Worm (Caenorhabditis elegans) whole organism, young adult: Measurements from ENCODE around the gene unc-24.

Source experiments
- B0261.1 ChIP-seq: sonication (generic microtip); optimal IDR thresholded peaks from 2 replicates; lab custom pipeline; 2016; ENCODE audit warnings: mild to moderate bottlenecking, missing genetic modification characterization, moderate library complexity, missing compliant biosample characterization
- D2030.7 ChIP-seq: fragments of 200-800 bp; sonication (Bioruptor generic); IDR thresholded peaks from 2 replicates; pipeline ENCODE4 v1.3.6; 2022; ENCODE audit warnings: missing genetic modification reagents, missing genetic modification characterization, missing compliant biosample characterization
- F37B4.10 ChIP-seq: fragments of 200-800 bp; sonication (Bioruptor generic); IDR thresholded peaks from 2 replicates; pipeline ENCODE4 v1.3.6; 2022; ENCODE audit warnings: missing genetic modification characterization, missing compliant biosample characterization
- F49E8.2 ChIP-seq: sonication (generic microtip); optimal IDR thresholded peaks from 3 replicates; lab custom pipeline; 2017; ENCODE audit warnings: missing genetic modification characterization, mild to moderate bottlenecking, missing compliant biosample characterization, antibody characterized with exemption, moderate library complexity; ENCODE audit not compliant: insufficient read depth
- F52B5.7 ChIP-seq: sonication (generic microtip); optimal IDR thresholded peaks from 2 replicates; lab custom pipeline; 2016; ENCODE audit warnings: mild to moderate bottlenecking, missing genetic modification characterization, missing compliant biosample characterization
- T26A5.8 ChIP-seq: sonication (generic microtip); optimal IDR thresholded peaks from 2 replicates; lab custom pipeline; 2016; ENCODE audit warnings: missing genetic modification characterization, missing compliant biosample characterization
- Y56A3A.18 ChIP-seq: fragments of 200-800 bp; sonication (Bioruptor generic); IDR thresholded peaks from 2 replicates; pipeline ENCODE4 v1.3.6; 2022; ENCODE audit warnings: missing genetic modification reagents, missing genetic modification characterization, missing compliant biosample characterization
- Y95B8A.8 ChIP-seq: fragments of 200-800 bp; sonication (Bioruptor generic); IDR thresholded peaks from 2 replicates; pipeline ENCODE4 v1.3.6; 2022; ENCODE audit warnings: missing genetic modification reagents, missing genetic modification characterization, missing compliant biosample characterization
- ZK185.1 ChIP-seq: sonication (generic microtip); optimal IDR thresholded peaks from 2 replicates; lab custom pipeline; 2016; ENCODE audit warnings: mild to moderate bottlenecking, missing genetic modification characterization, missing compliant biosample characterization; ENCODE audit not compliant: poor library complexity, severe bottlenecking
- athp-1 ChIP-seq: sonication (generic microtip); optimal IDR thresholded peaks from 2 replicates; lab custom pipeline; 2017; ENCODE audit warnings: mild to moderate bottlenecking, missing genetic modification characterization, missing compliant biosample characterization
- attf-3 ChIP-seq: fragments of 200-800 bp; sonication (Bioruptor generic); conservative IDR thresholded peaks from 2 replicates; pipeline ENCODE4 v1.3.6; 2022; ENCODE audit warnings: missing genetic modification reagents, missing genetic modification characterization, missing compliant biosample characterization
- bed-2 ChIP-seq: fragments of 200-800 bp; sonication (Bioruptor generic); IDR thresholded peaks from 2 replicates; pipeline ENCODE4 v1.3.6; 2022; ENCODE audit warnings: missing genetic modification reagents, missing genetic modification characterization, missing compliant biosample characterization
- cebp-1 ChIP-seq, 2 experiments: fragments of 200-800 bp in 1 of 2; sonication (Bioruptor generic) in 1 of 2; sonication (generic microtip) in 1 of 2; IDR thresholded peaks in 1 of 2; optimal IDR thresholded peaks in 1 of 2; 2 replicates each; pipeline versions ENCODE4 v1.3.6 to Lab custom; 2017 to 2022; ENCODE audit warnings: missing compliant biosample characterization in 2 of 2, missing genetic modification characterization in 2 of 2, mild to moderate bottlenecking in 1 of 2, missing genetic modification reagents in 1 of 2, moderate library complexity in 1 of 2
- cebp-2 ChIP-seq: fragments of 200-800 bp; sonication (Bioruptor generic); IDR thresholded peaks from 2 replicates; pipeline ENCODE4 v1.3.6; 2022; ENCODE audit warnings: missing genetic modification characterization, missing compliant biosample characterization
- die-1 ChIP-seq: sonication (generic microtip); optimal IDR thresholded peaks from 2 replicates; lab custom pipeline; 2016; ENCODE audit warnings: missing genotype, mild to moderate bottlenecking, missing genetic modification characterization, missing compliant biosample characterization
- efl-1 ChIP-seq: fragments of 150-350 bp; optimal IDR thresholded peaks from 2 replicates; lab custom pipeline; 2014; ENCODE audit warnings: missing biosample characterization, missing genetic modification reagents, missing genetic modification characterization
- egl-44 ChIP-seq: fragments of 200-800 bp; sonication (Bioruptor generic); IDR thresholded peaks from 2 replicates; pipeline ENCODE4 v1.3.6; 2022; ENCODE audit warnings: missing genetic modification reagents, missing genetic modification characterization, missing compliant biosample characterization
- gei-17 ChIP-seq: fragments of 200-800 bp; sonication (Bioruptor generic); optimal IDR thresholded peaks from 2 replicates; lab custom pipeline; 2018; ENCODE audit warnings: mild to moderate bottlenecking, missing genetic modification characterization, missing compliant biosample characterization
- hmg-1.2 ChIP-seq: fragments of 200-800 bp; sonication (Bioruptor generic); IDR thresholded peaks from 2 replicates; pipeline ENCODE4 v1.3.6; 2022; ENCODE audit warnings: missing genetic modification reagents, missing genetic modification characterization, missing compliant biosample characterization
- let-526 ChIP-seq: fragments of 200-800 bp; sonication (Bioruptor generic); IDR thresholded peaks from 2 replicates; pipeline ENCODE4 v1.3.6; 2022; ENCODE audit warnings: missing genetic modification reagents, missing genetic modification characterization, missing compliant biosample characterization
- let-607 ChIP-seq, 2 experiments: fragments of 200-800 bp in 1 of 2; sonication (Bioruptor generic) in 1 of 2; sonication (generic microtip) in 1 of 2; optimal IDR thresholded peaks; 2 replicates each; lab custom pipeline; 2016 to 2018; ENCODE audit warnings: mild to moderate bottlenecking in 2 of 2, missing compliant biosample characterization in 2 of 2, missing genetic modification characterization in 2 of 2, moderate library complexity in 2 of 2, missing genotype in 1 of 2
- lin-26 ChIP-seq: fragments of 200-800 bp; sonication (Bioruptor generic); IDR thresholded peaks from 2 replicates; pipeline ENCODE4 v1.3.6; 2022; ENCODE audit warnings: missing genetic modification reagents, missing genetic modification characterization, missing compliant biosample characterization
- lsl-1 ChIP-seq: fragments of 200-800 bp; sonication (Bioruptor generic); optimal IDR thresholded peaks from 2 replicates; lab custom pipeline; 2018; ENCODE audit warnings: mild to moderate bottlenecking, missing genetic modification characterization, moderate library complexity, missing compliant biosample characterization
- lsy-27 ChIP-seq: sonication (generic microtip); optimal IDR thresholded peaks from 2 replicates; lab custom pipeline; 2017; ENCODE audit warnings: missing genetic modification characterization, mild to moderate bottlenecking, missing compliant biosample characterization, antibody characterized with exemption, missing genotype, borderline replicate concordance; ENCODE audit not compliant: insufficient read depth
- mes-4 ChIP-seq: sonication (generic microtip); optimal IDR thresholded peaks from 2 replicates; lab custom pipeline; 2016; ENCODE audit warnings: missing genotype, missing genetic modification characterization, missing compliant biosample characterization
- nfya-2 ChIP-seq: fragments of 200-800 bp; sonication (Bioruptor generic); IDR thresholded peaks from 2 replicates; pipeline ENCODE4 v1.3.6; 2022; ENCODE audit warnings: missing genetic modification reagents, missing genetic modification characterization, missing compliant biosample characterization
- nhr-80 ChIP-seq: sonication (generic microtip); optimal IDR thresholded peaks from 2 replicates; lab custom pipeline; 2016; ENCODE audit warnings: missing genetic modification characterization, missing compliant biosample characterization
- pbrm-1 ChIP-seq: fragments of 200-800 bp; sonication (Bioruptor generic); IDR thresholded peaks from 2 replicates; pipeline ENCODE4 v1.3.6; 2022; ENCODE audit warnings: missing genetic modification reagents, missing genetic modification characterization, missing compliant biosample characterization
- pha-4 ChIP-seq: fragments of 150-350 bp; sonication (generic microtip); optimal IDR thresholded peaks from 2 replicates; lab custom pipeline; 2014; ENCODE audit warnings: missing biosample characterization, missing genetic modification reagents, missing genetic modification characterization
- sdz-38 ChIP-seq: sonication (generic microtip); optimal IDR thresholded peaks from 2 replicates; lab custom pipeline; 2016; ENCODE audit warnings: missing genotype, missing genetic modification characterization, missing compliant biosample characterization
- zfh-2 ChIP-seq: fragments of 200-800 bp; sonication (Bioruptor generic); conservative IDR thresholded peaks from 2 replicates; pipeline ENCODE4 v1.3.6; 2022; ENCODE audit warnings: missing genetic modification reagents, missing genetic modification characterization, missing compliant biosample characterization
- ztf-26 ChIP-seq: sonication (generic microtip); optimal IDR thresholded peaks from 2 replicates; lab custom pipeline; 2017; ENCODE audit warnings: missing genetic modification characterization, missing compliant biosample characterization

The unc-24 gene

DNA sequence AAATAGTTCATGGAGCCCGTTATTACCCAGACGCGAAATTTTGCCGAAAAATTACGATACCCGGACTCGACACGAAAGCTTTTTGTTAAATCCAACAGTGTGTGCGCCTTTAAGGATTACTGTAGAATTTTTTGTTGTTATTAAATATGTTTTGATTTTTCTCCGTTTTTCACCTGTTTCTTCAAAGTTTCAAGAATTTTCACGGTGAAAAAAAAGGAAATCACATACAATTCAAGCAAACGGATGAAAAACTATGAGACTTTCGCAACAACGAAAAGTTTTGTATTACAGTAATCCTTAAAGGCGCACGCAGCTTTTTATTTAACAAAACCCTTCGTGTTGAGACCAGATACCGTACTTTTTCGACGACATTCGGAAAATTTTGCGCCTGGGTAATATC is 25.7 kb upstream of the unc-24 start:
- TF ChIP-seq lsl-1 (GFP tag; lab: Kevin White, UChicago) (peak; percentile 63), ztf-26 (no peak)

DNA sequence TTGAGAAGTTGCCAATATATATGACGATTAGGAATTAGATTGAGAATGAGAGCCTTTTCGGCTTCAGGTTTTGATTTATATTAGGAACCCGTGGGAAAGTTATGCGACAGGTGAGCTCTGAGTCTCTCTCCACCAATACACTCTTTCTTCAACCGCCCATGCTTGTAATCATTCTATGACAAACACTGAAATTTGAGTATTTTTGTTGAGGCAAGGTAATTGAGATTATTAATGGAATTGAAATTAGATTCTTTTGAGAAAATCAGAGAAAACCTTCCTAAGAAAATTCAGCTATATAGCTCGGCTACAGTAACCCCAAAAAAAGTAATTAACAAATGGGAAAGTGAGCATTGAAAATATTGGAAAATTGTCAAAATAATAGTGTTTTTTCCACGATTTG is 23.8 kb upstream of the unc-24 start, which contains the start of gene ceh-19:
Gene ceh-19, minus strand, starts transcription at position 101 of the 400 bp plus-strand sequence.
- TF ChIP-seq sdz-38 (no peak), mes-4 (tag; lab: Kevin White, UChicago) (no peak), Y95B8A.8 (GFP tag; lab: Robert Waterston, UW) (no peak), lin-26 (GFP tag; lab: Robert Waterston, UW) (no peak), cebp-1 (GFP tag; IDR thresholded peaks at IDR 0.05; lab: Robert Waterston, UW) (no peak), cebp-1 (tag; optimal IDR thresholded peaks at IDR 0.05; lab: Kevin White, UChicago) (no peak), egl-44 (GFP tag; lab: Robert Waterston, UW) (no peak), F49E8.2 (tag; lab: Kevin White, UChicago) (no peak), lsy-27 (no peak), bed-2 (GFP tag; lab: Robert Waterston, UW) (no peak), nhr-80 (tag; lab: Kevin White, UChicago) (no peak)
- TF ChIP-seq, all 124 proteins: peak for 0

DNA sequence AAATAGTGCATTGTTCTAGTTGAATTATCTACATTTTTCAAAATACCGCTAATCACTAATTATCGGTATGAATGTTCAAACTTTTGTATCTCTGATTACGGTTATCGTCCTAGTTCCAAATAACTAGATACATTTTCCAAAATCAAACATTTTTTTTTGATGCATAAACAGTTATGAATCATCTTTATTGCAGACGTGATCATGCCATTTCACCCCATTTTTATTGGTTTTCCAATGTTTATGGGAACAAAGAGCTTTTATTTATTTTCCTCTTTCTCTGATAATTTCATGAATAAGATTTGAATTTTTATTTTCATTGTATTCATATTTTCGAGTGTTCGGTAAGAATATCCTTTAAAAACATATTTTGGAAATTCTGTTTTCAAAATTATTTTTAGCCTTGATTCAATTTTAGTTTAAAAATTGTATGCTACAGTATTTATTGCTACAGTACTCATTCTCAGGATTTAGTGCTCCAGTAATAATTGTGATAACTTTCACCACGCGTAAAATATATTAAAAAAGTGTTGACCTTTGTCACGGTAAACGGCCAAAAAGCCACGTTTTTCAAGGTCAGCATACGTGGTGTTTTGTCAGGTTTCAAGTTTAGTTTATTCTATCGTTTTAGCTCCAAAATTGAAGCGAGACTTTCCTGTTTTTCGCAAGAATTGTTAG is 22.9 kb upstream of the unc-24 start, which contains the start of gene csr-1:
Gene csr-1, plus strand, starts transcription at position 625 of the 675 bp plus-strand sequence.
- no peak for TF ChIP-seq die-1 (tag; lab: Kevin White, UChicago)
- no peak for TF ChIP-seq let-607 (tag; optimal IDR thresholded peaks at IDR 0.05; lab: Kevin White, UChicago)
- no peak for TF ChIP-seq gei-17 (GFP tag; lab: Kevin White, UChicago)
- no peak for TF ChIP-seq egl-44 (GFP tag; lab: Robert Waterston, UW)
- TF ChIP-seq F37B4.10, result no peak
- no peak for TF ChIP-seq Y56A3A.18 (GFP tag; lab: Robert Waterston, UW)
- TF ChIP-seq cebp-2 (GFP tag; lab: Robert Waterston, UW), result no peak
- no peak for TF ChIP-seq athp-1 (tag; lab: Kevin White, UChicago)
- no peak for TF ChIP-seq let-526 (GFP tag; lab: Robert Waterston, UW)
- TF ChIP-seq efl-1 (GFP tag; lab: Kevin White, UChicago), result no peak
- no peak for TF ChIP-seq lsl-1 (GFP tag; lab: Kevin White, UChicago)
- no peak for TF ChIP-seq ZK185.1 (tag; lab: Kevin White, UChicago)
- no peak for TF ChIP-seq B0261.1 (tag; lab: Kevin White, UChicago)
- no peak for TF ChIP-seq pha-4 (tag; lab: Kevin White, UChicago)
- no peak for TF ChIP-seq T26A5.8 (tag; lab: Kevin White, UChicago)
- TF ChIP-seq nfya-2 (GFP tag; lab: Robert Waterston, UW), result no peak

DNA sequence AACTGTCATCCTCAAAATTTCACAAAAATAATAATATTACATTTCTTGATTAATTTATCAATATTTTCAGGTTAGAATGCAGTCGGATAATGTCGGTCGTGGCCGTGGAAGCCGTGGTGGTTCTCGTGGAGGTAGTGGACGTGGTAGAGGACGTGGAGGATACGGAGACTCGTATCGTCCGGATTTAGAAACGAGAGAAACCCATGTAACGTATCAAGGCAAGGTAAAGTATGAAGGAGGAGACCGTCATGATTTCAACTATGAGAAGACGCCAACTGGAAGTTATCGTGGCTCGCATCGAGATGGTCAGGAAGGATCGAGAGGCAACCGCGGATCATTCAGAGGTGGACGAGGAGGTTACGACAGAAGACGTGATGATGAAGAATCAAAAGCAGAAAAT is 22.2 kb upstream of the unc-24 start, which contains the start of gene frpr-10:
Gene frpr-10, plus strand, starts transcription at position 301 of the 400 bp plus-strand sequence.
- TF ChIP-seq zfh-2 (GFP tag; lab: Robert Waterston, UW) (0 out of 2 replicates have a peak, but pooled peaks have one; percentile 20), F52B5.7 (tag; lab: Kevin White, UChicago) (no peak), athp-1 (tag; lab: Kevin White, UChicago) (no peak), hmg-1.2 (GFP tag; lab: Robert Waterston, UW) (no peak), attf-3 (GFP tag; lab: Robert Waterston, UW) (no peak), D2030.7 (no peak), pbrm-1 (GFP tag; lab: Robert Waterston, UW) (no peak)
